Worm (Caenorhabditis elegans) whole organism, L2 larva: Measurements from ENCODE around the gene fbxa-224.
A peak's percentile ranks its signal among the peaks of the same experiment; 100 is the strongest.

Source experiments
- C34F6.9 ChIP-seq: fragments of 150-350 bp; optimal IDR thresholded peaks from 2 replicates; lab custom pipeline; 2014; ENCODE audit warnings: missing biosample characterization, missing genetic modification characterization
- F13H6.1 ChIP-seq: sonication (generic microtip); optimal IDR thresholded peaks from 2 replicates; lab custom pipeline; 2016; ENCODE audit warnings: missing genetic modification characterization, missing compliant biosample characterization
- Y55F3AM.14 ChIP-seq: fragments of 200-800 bp; sonication (Bioruptor generic); optimal IDR thresholded peaks from 2 replicates; lab custom pipeline; 2018; ENCODE audit warnings: mild to moderate bottlenecking, missing genetic modification characterization, missing compliant biosample characterization
- ZK546.5 ChIP-seq: sonication (generic microtip); optimal IDR thresholded peaks from 2 replicates; lab custom pipeline; 2017; ENCODE audit warnings: missing biosample characterization, missing genetic modification characterization
- ama-1 ChIP-seq: fragments of 150-350 bp; optimal IDR thresholded peaks from 2 replicates; lab custom pipeline; 2018; ENCODE audit warnings: inconsistent platforms
- blmp-1 ChIP-seq: sonication (generic microtip); optimal IDR thresholded peaks from 2 replicates; lab custom pipeline; 2017; ENCODE audit warnings: missing genetic modification characterization, mild to moderate bottlenecking, missing compliant biosample characterization, antibody characterized with exemption, moderate library complexity; ENCODE audit not compliant: insufficient read depth
- ceh-16 ChIP-seq: fragments of 150-350 bp; optimal IDR thresholded peaks from 2 replicates; lab custom pipeline; 2014; ENCODE audit warnings: missing biosample characterization, missing genetic modification characterization
- ceh-82 ChIP-seq: fragments of 150-350 bp; optimal IDR thresholded peaks from 2 replicates; lab custom pipeline; 2014; ENCODE audit warnings: missing biosample characterization, missing genetic modification characterization
- crh-2 ChIP-seq: sonication (generic microtip); optimal IDR thresholded peaks from 2 replicates; lab custom pipeline; 2017; ENCODE audit warnings: missing biosample characterization, missing genetic modification characterization
- dmd-4 ChIP-seq: sonication (generic microtip); optimal IDR thresholded peaks from 2 replicates; lab custom pipeline; 2017; ENCODE audit warnings: missing biosample characterization, missing genetic modification characterization
- elt-3 ChIP-seq: sonication (generic microtip); optimal IDR thresholded peaks from 2 replicates; lab custom pipeline; 2017; ENCODE audit warnings: missing biosample characterization, missing genetic modification characterization
- fos-1 ChIP-seq: fragments of 150-350 bp; optimal IDR thresholded peaks from 2 replicates; lab custom pipeline; 2014; ENCODE audit warnings: missing biosample characterization, missing genetic modification characterization
- gmeb-1 ChIP-seq: fragments of 150-350 bp; optimal IDR thresholded peaks from 2 replicates; lab custom pipeline; 2014; ENCODE audit warnings: missing biosample characterization, missing genetic modification characterization
- lin-11 ChIP-seq: fragments of 150-350 bp; sonication (generic microtip); optimal IDR thresholded peaks from 2 replicates; lab custom pipeline; 2014; ENCODE audit warnings: missing biosample characterization, missing genetic modification characterization, inconsistent platforms, mixed read lengths
- lin-13 ChIP-seq: fragments of 150-350 bp; optimal IDR thresholded peaks from 2 replicates; lab custom pipeline; 2014; ENCODE audit warnings: missing biosample characterization, missing genetic modification reagents, missing genetic modification characterization
- lin-39 ChIP-seq: fragments of 150-350 bp; optimal IDR thresholded peaks from 2 replicates; lab custom pipeline; 2014; ENCODE audit warnings: missing biosample characterization, missing genetic modification reagents, missing genetic modification characterization
- lsy-2 ChIP-seq, 2 experiments: fragments of 150-350 bp in 1 of 2; sonication (generic microtip) in 1 of 2; optimal IDR thresholded peaks; 2 replicates each; lab custom pipeline; 2014 to 2017; ENCODE audit warnings: missing biosample characterization in 2 of 2, missing genetic modification characterization in 2 of 2
- mab-5 ChIP-seq: fragments of 150-350 bp; optimal IDR thresholded peaks from 2 replicates; lab custom pipeline; 2014; ENCODE audit warnings: missing biosample characterization, missing genetic modification characterization
- mbf-1 ChIP-seq: sonication (generic microtip); optimal IDR thresholded peaks from 2 replicates; lab custom pipeline; 2017; ENCODE audit warnings: missing biosample characterization, missing genetic modification characterization
- mdl-1 ChIP-seq, 2 experiments: fragments of 150-350 bp in 1 of 2; sonication (generic microtip) in 1 of 2; optimal IDR thresholded peaks; 2 replicates each; lab custom pipeline; 2017; ENCODE audit warnings: missing biosample characterization in 2 of 2, missing genetic modification characterization in 2 of 2
- nhr-10 ChIP-seq: sonication (generic microtip); optimal IDR thresholded peaks from 2 replicates; lab custom pipeline; 2017; ENCODE audit warnings: missing biosample characterization, missing genetic modification characterization
- nhr-11 ChIP-seq: fragments of 150-350 bp; optimal IDR thresholded peaks from 2 replicates; lab custom pipeline; 2014; ENCODE audit warnings: missing biosample characterization, missing genetic modification characterization
- nhr-129 ChIP-seq: fragments of 150-350 bp; optimal IDR thresholded peaks from 2 replicates; lab custom pipeline; 2014; ENCODE audit warnings: missing biosample characterization, missing genetic modification characterization
- nhr-21 ChIP-seq: fragments of 150-350 bp; optimal IDR thresholded peaks from 2 replicates; lab custom pipeline; 2014; ENCODE audit warnings: missing biosample characterization, missing genetic modification characterization
- nhr-237 ChIP-seq: fragments of 150-350 bp; optimal IDR thresholded peaks from 2 replicates; lab custom pipeline; 2014; ENCODE audit warnings: missing biosample characterization, missing genetic modification characterization
- nhr-25 ChIP-seq: fragments of 150-350 bp; sonication (generic microtip); optimal IDR thresholded peaks from 3 replicates; lab custom pipeline; 2014; ENCODE audit warnings: missing biosample characterization, missing genetic modification characterization
- nhr-6 ChIP-seq: fragments of 150-350 bp; optimal IDR thresholded peaks from 2 replicates; lab custom pipeline; 2014; ENCODE audit warnings: missing biosample characterization, missing genetic modification characterization
- peb-1 ChIP-seq: fragments of 150-350 bp; optimal IDR thresholded peaks from 2 replicates; lab custom pipeline; 2014; ENCODE audit warnings: missing biosample characterization, missing genetic modification characterization
- sem-4 ChIP-seq: fragments of 150-350 bp; optimal IDR thresholded peaks from 2 replicates; lab custom pipeline; 2014; ENCODE audit warnings: missing biosample characterization, missing genetic modification reagents, missing genetic modification characterization
- skn-1 ChIP-seq: sonication (generic microtip); optimal IDR thresholded peaks from 2 replicates; lab custom pipeline; 2017; ENCODE audit warnings: missing biosample characterization, missing genetic modification characterization
- sma-3 ChIP-seq: sonication (generic microtip); optimal IDR thresholded peaks from 2 replicates; lab custom pipeline; 2016; ENCODE audit warnings: missing genetic modification reagents, missing genetic modification characterization, missing compliant biosample characterization
- sma-9 ChIP-seq, 2 experiments: fragments of 150-350 bp in 1 of 2; sonication (generic microtip) in 1 of 2; optimal IDR thresholded peaks; 2 replicates each; lab custom pipeline; 2014 to 2016; ENCODE audit warnings: missing genetic modification characterization in 2 of 2, mild to moderate bottlenecking in 1 of 2, missing biosample characterization in 1 of 2, missing compliant biosample characterization in 1 of 2, missing genetic modification reagents in 1 of 2, moderate library complexity in 1 of 2
- snpc-4 ChIP-seq: fragments of 150-350 bp; optimal IDR thresholded peaks from 2 replicates; lab custom pipeline; 2014; ENCODE audit warnings: missing biosample characterization, missing genetic modification characterization
- unc-39 ChIP-seq: fragments of 150-350 bp; optimal IDR thresholded peaks from 2 replicates; lab custom pipeline; 2014; ENCODE audit warnings: missing biosample characterization, missing genetic modification characterization
- unc-55 ChIP-seq: fragments of 150-350 bp; sonication (generic microtip); optimal IDR thresholded peaks from 3 replicates; lab custom pipeline; 2014; ENCODE audit warnings: missing biosample characterization, missing genetic modification reagents, missing genetic modification characterization
- ztf-11 ChIP-seq: sonication (generic microtip); optimal IDR thresholded peaks from 2 replicates; lab custom pipeline; 2017; ENCODE audit warnings: missing biosample characterization, missing genetic modification characterization
- ztf-4 ChIP-seq: fragments of 150-350 bp; optimal IDR thresholded peaks from 2 replicates; lab custom pipeline; 2014; ENCODE audit warnings: missing biosample characterization, missing genetic modification characterization

fbxa-224 gene

DNA sequence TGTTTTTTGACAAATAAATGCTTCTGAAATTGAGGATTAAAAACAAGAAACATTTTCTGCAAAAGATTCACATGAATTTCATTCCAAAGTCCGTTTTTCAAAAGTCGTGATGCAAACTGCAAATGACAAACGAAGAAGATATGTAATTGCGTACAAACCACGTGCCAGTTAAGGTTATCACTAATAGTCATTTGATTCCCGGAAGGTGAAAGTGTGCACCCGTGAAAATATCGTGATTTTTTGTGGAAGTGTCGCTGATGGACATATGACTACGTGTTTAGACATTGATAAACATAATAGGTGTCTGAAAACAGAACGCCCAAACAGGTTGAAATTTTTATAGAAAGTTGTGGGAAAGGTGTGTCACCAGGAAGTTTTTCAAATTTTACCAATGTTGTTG, 19.7 kb downstream of the fbxa-224 start:
- TF ChIP-seq lin-39 (tag; lab: Kevin White, UChicago) (no peak), ztf-4 (no peak), gmeb-1 (tag; lab: Kevin White, UChicago) (peak; percentile 64), sma-3 (GFP tag; lab: Kevin White, UChicago) (peak; percentile 93), fos-1 (peak; percentile 66), crh-2 (tag; lab: Kevin White, UChicago) (peak; percentile 76), mdl-1 (tag; optimal IDR thresholded peaks at IDR 0.05; lab: Kevin White, UChicago) (peak in 1 of 2 experiments; percentile 53), sma-9 (GFP tag; optimal IDR thresholded peaks at IDR 0.05; lab: Kevin White, UChicago) (peak; percentile 98), sma-9 (tag; optimal IDR thresholded peaks at IDR 0.05; lab: Kevin White, UChicago) (no peak), blmp-1 (peak; percentile 87), nhr-21 (tag; lab: Kevin White, UChicago) (peak; percentile 83), nhr-129 (tag; lab: Kevin White, UChicago) (peak; percentile 71), unc-39 (tag; lab: Kevin White, UChicago) (no peak)
- TF ChIP-seq, all 48 proteins: peak for 9

ce11 chrII:7525458-7525857, 22.5 kb downstream of the fbxa-224 start, which contains the start of the genes ZK1290.7 and rnh-1.1:
Gene ZK1290.7 (minus strand): TSS chrII:7525558.
Gene rnh-1.1 (plus strand): TSS chrII:7525738.
- no peak for TF ChIP-seq Y55F3AM.14 (GFP tag; lab: Kevin White, UChicago)
- TF ChIP-seq lin-13 (GFP tag; lab: Kevin White, UChicago) = no peak
- TF ChIP-seq mdl-1 (tag; optimal IDR thresholded peaks at IDR 0.05; lab: Kevin White, UChicago) = no peak
- no peak for TF ChIP-seq nhr-237 (tag; lab: Kevin White, UChicago)
- no peak for TF ChIP-seq ceh-82 (tag; lab: Kevin White, UChicago)
- no peak for TF ChIP-seq nhr-25 (tag; lab: Kevin White, UChicago)
- no peak for TF ChIP-seq nhr-10 (tag; lab: Kevin White, UChicago)
- no peak for TF ChIP-seq snpc-4 (tag; lab: Kevin White, UChicago)
- no peak for TF ChIP-seq mab-5
- no peak for TF ChIP-seq lin-11 (tag; lab: Kevin White, UChicago)
- TF ChIP-seq, all 48 proteins: peak for 0

DNA sequence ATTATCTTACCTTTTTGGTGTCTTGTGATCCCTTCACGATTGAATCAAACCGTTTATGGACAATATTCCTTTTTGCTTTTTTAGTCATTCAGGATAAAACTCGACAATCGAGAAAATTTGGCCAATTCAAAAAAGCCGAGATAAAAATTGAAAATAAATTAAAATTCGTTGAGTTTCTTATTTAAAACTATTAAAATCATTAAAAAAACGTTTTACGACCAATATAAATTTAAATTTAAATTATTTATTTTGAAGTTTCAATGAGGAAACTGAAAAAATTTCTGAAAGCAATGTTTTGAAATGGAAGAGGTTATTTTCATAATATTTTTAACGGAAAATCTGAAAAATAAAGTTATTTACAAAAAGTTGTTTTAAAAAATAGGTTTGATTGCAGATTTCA, 24.7 kb downstream of the fbxa-224 start, which contains the start of gene ZK1290.15:
ZK1290.15 (plus strand) TSS at position 301 of the 400 bp plus-strand sequence.
- no peak for TF ChIP-seq ZK546.5 (tag; lab: Kevin White, UChicago)
- no peak for TF ChIP-seq nhr-6 (tag; lab: Kevin White, UChicago)
- TF ChIP-seq F13H6.1 (tag; lab: Kevin White, UChicago) = no peak
- no peak for TF ChIP-seq lsy-2 (tag; optimal IDR thresholded peaks at IDR 0.05; lab: Kevin White, UChicago)
- TF ChIP-seq blmp-1 = no peak
- no peak for TF ChIP-seq ceh-16 (tag; lab: Kevin White, UChicago)
- TF ChIP-seq mab-5 = no peak
- TF ChIP-seq skn-1 (tag; lab: Kevin White, UChicago) = no peak
- TF ChIP-seq nhr-11 = no peak
- no peak for TF ChIP-seq ztf-11 (tag; lab: Kevin White, UChicago)
- TF ChIP-seq ceh-82 (tag; lab: Kevin White, UChicago) = no peak
- TF ChIP-seq peb-1 (tag; lab: Kevin White, UChicago) = no peak
- TF ChIP-seq nhr-10 (tag; lab: Kevin White, UChicago) = no peak
- no peak for TF ChIP-seq elt-3

DNA sequence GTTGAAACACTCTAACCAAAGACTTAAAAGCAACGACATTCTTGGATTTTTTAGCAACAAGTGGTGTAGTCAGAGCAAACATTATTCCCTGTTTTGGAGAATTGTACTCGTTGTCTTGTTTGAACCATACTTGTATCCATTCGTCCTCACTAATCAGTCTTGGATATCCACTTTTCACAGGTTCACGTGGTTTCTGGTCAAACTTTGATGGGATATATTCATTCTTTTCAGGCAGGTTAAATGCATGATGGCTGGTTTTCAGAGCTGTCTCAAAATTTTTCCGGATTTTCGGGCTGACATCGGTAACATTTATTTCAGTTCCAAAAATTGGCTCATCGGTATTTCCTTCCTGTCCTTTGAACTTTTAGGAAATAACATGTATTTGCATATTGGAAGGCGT, 26.5 kb downstream of the fbxa-224 start:
- TF ChIP-seq C34F6.9 (tag; lab: Kevin White, UChicago) = no peak
- no peak for TF ChIP-seq skn-1 (tag; lab: Kevin White, UChicago)
- TF ChIP-seq nhr-25 (tag; lab: Kevin White, UChicago) = no peak
- no peak for TF ChIP-seq dmd-4 (tag; lab: Kevin White, UChicago)
- TF ChIP-seq ama-1 (lab: Kevin White, UChicago) = no peak
- no peak for TF ChIP-seq sem-4 (tag; lab: Kevin White, UChicago)
- TF ChIP-seq ztf-11 (tag; lab: Kevin White, UChicago) = no peak
- TF ChIP-seq lsy-2 (tag; optimal IDR thresholded peaks at IDR 0.05; lab: Kevin White, UChicago) = no peak
- no peak for TF ChIP-seq fos-1
- no peak for TF ChIP-seq sma-9 (GFP tag; optimal IDR thresholded peaks at IDR 0.05; lab: Kevin White, UChicago)
- TF ChIP-seq sma-9 (tag; optimal IDR thresholded peaks at IDR 0.05; lab: Kevin White, UChicago) = no peak
- TF ChIP-seq mbf-1 = no peak
- TF ChIP-seq F13H6.1 (tag; lab: Kevin White, UChicago) = no peak
- TF ChIP-seq nhr-11 = no peak
- no peak for TF ChIP-seq nhr-21 (tag; lab: Kevin White, UChicago)
- no peak for TF ChIP-seq sma-3 (GFP tag; lab: Kevin White, UChicago)
- no peak for TF ChIP-seq unc-55 (GFP tag; lab: Kevin White, UChicago)
